Fruit fly (Drosophila melanogaster): Measurements from ENCODE around the gene Ccp84Ag.

The Ccp84Ag gene

DNA sequence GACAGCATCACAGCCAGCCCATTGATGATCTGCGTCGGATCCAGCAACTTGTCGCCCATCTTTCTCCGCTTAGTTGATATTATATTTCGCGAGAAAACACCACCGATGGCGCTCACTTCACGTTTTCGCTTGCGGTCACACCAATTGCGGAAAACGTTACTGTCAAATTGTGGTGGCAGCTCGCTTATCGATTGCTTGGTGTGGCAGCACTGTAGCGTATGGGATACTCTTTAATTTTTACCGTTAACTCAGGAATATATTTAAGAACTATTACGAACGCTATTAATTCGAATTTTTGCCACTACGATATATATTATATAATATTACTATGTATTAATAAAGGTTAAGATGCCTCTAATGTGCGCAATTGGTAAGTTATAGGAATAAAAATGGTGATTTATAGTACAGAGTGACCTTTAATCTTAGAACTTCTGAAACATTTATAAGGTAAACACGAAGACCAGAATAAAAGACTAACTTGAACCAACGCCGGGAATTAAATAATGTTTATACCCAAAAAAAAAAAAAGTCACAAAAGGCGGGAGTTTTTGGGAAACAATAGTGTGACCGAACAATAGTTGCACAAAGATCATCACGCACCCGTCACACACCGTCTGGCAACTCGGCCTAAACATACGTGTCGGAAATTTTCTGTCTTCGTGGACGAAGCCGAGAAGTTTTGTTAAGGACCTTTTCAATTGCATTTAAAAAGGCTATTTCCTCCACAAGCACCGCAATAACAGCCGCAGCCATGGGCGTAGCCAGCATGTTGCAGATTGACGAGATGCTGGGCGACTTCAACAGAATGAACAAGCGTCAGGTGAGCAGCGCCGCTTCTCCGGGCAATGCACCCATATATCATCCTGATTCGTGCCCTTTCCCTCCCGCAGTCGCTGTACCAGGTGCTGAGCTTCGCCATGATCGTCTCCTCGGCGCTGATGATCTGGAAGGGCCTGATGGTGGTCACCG, 29.0 kb upstream of the Ccp84Ag start, which contains the start of the genes CG1307 and twr (continued):
- TF ChIP-seq CG7928 (GFP tag; optimal IDR thresholded peaks at IDR 0.05) (no peak), ci (GFP tag; IDR thresholded peaks at IDR 0.05) (peak; percentile 71; the same call in 1 of the 3 replicates), kah (GFP tag; optimal IDR thresholded peaks at IDR 0.05) (peak; percentile 5), CG11696 (GFP tag; IDR thresholded peaks at IDR 0.05) (no peak), caup (GFP tag; optimal IDR thresholded peaks at IDR 0.05; ENCODE audit: severe bottlenecking) (no peak), lola (GFP tag; optimal IDR thresholded peaks at IDR 0.05) (peak in 1 of 3 experiments; percentile 27), fru (optimal IDR thresholded peaks at IDR 0.05) (no peak), CG12659 (GFP tag; optimal IDR thresholded peaks at IDR 0.05) (peak; percentile 77), CG3065 (GFP tag; optimal IDR thresholded peaks at IDR 0.05) (no peak), CG11723 (GFP tag; optimal IDR thresholded peaks at IDR 0.05) (no peak), Max (GFP tag; optimal IDR thresholded peaks at IDR 0.05) (peak; percentile 22), tap (tag; optimal IDR thresholded peaks at IDR 0.05) (no peak), sqz (GFP tag; optimal IDR thresholded peaks at IDR 0.05) (no peak), ham (GFP tag; IDR thresholded peaks at IDR 0.05) (no peak), gfzf (GFP tag; optimal IDR thresholded peaks at IDR 0.05) (peak; percentile 76), Atf3 (GFP tag; optimal IDR thresholded peaks at IDR 0.05) (no peak), vfl (GFP tag; optimal IDR thresholded peaks at IDR 0.05) (no peak), MTF-1 (GFP tag; optimal IDR thresholded peaks at IDR 0.05; ENCODE audit: borderline replicate concordance) (peak; percentile 18), dpn (GFP tag; optimal IDR thresholded peaks at IDR 0.05) (peak in 1 of 2 experiments; percentile 17), D19B (GFP tag; optimal IDR thresholded peaks at IDR 0.05) (peak; percentile 26), Doc3 (GFP tag; IDR thresholded peaks at IDR 0.05; ENCODE audit: partially characterized antibody) (no peak), CG31224 (GFP tag; IDR thresholded peaks at IDR 0.05) (no peak), CG3726 (GFP tag; IDR thresholded peaks at IDR 0.05) (no peak), Dip2 (GFP tag; IDR thresholded peaks at IDR 0.05) (no peak), Lhr (GFP tag; optimal IDR thresholded peaks at IDR 0.05) (peak; percentile 29), Bgb (GFP tag; IDR thresholded peaks at IDR 0.05; ENCODE audit: partially characterized antibody) (peak; percentile 29), cg (GFP tag; optimal IDR thresholded peaks at IDR 0.05) (no peak), chn (GFP tag; optimal IDR thresholded peaks at IDR 0.05) (no peak), YL-1 (GFP tag; optimal IDR thresholded peaks at IDR 0.05) (peak; percentile 39), CG15696 (tag; optimal IDR thresholded peaks at IDR 0.05) (peak; percentile 24), CG13287 (GFP tag; IDR thresholded peaks at IDR 0.05; ENCODE audit: partially characterized antibody) (peak; percentile 20; the same call in 1 of the 2 replicates), CG31441 (GFP tag; IDR thresholded peaks at IDR 0.05) (no peak; the same call in 1 of the 2 replicates), GATAe (GFP tag; conservative IDR thresholded peaks at IDR 0.05) (no peak), Chrac-16 (GFP tag; optimal IDR thresholded peaks at IDR 0.05) (peak; percentile 24), CG10321 (GFP tag; IDR thresholded peaks at IDR 0.05) (0 out of 2 replicates have a peak, but pooled peaks have one; percentile 11), CG17829 (tag; optimal IDR thresholded peaks at IDR 0.05) (peak; percentile 61), CG10462 (GFP tag; optimal IDR thresholded peaks at IDR 0.05) (peak; percentile 28), unc-4 (GFP tag; IDR thresholded peaks at IDR 0.05; ENCODE audit: partially characterized antibody) (no peak), gsb (GFP tag; IDR thresholded peaks at IDR 0.05) (no peak), CG7357 (GFP tag; IDR thresholded peaks at IDR 0.05) (no peak), maf-S (GFP tag; optimal IDR thresholded peaks at IDR 0.05) (no peak), CG9437 (GFP tag; optimal IDR thresholded peaks at IDR 0.05) (peak; percentile 97), CG1832 (GFP tag; optimal IDR thresholded peaks at IDR 0.05) (no peak), Med (GFP tag) (peak; percentile 82), vvl (GFP tag; IDR thresholded peaks at IDR 0.05) (no peak), knrl (GFP tag; IDR thresholded peaks at IDR 0.05; ENCODE audit: partially characterized antibody) (no peak), E2f1 (GFP tag; IDR thresholded peaks at IDR 0.05) (0 out of 2 replicates have a peak, but pooled peaks have one; percentile 15), CG2202 (tag; optimal IDR thresholded peaks at IDR 0.05) (no peak)

Data from whole organism, embryonic.